Worm (Caenorhabditis elegans) whole organism, early embryonic: ENCODE data around the gene F11E6.11.

Experiments used
- aly-1 ChIP-seq: sonication (generic microtip); optimal IDR thresholded peaks from 2 replicates; lab custom pipeline; 2016; ENCODE audit warnings: missing genetic modification characterization, missing compliant biosample characterization
- ama-1 ChIP-seq: fragments of 150-350 bp; optimal IDR thresholded peaks from 2 replicates; lab custom pipeline; 2014
- ceh-36 ChIP-seq: sonication (generic microtip); optimal IDR thresholded peaks from 2 replicates; lab custom pipeline; 2016; ENCODE audit warnings: missing genetic modification characterization, inconsistent platforms, missing compliant biosample characterization
- pes-1 ChIP-seq: fragments of 200-800 bp; sonication (Bioruptor generic); IDR thresholded peaks from 2 replicates; pipeline ENCODE4 v1.3.6; 2022; ENCODE audit warnings: missing genetic modification reagents, missing genetic modification characterization, missing compliant biosample characterization
- scrt-1 ChIP-seq: fragments of 200-800 bp; sonication (Bioruptor generic); IDR thresholded peaks from 2 replicates; pipeline ENCODE4 v1.3.6; 2022; ENCODE audit warnings: missing genetic modification characterization, missing compliant biosample characterization
- sea-1 ChIP-seq: fragments of 200-800 bp; sonication (Bioruptor generic); conservative IDR thresholded peaks from 2 replicates; pipeline ENCODE4 v1.3.6; 2022; ENCODE audit warnings: missing genetic modification characterization, missing compliant biosample characterization

DNA sequence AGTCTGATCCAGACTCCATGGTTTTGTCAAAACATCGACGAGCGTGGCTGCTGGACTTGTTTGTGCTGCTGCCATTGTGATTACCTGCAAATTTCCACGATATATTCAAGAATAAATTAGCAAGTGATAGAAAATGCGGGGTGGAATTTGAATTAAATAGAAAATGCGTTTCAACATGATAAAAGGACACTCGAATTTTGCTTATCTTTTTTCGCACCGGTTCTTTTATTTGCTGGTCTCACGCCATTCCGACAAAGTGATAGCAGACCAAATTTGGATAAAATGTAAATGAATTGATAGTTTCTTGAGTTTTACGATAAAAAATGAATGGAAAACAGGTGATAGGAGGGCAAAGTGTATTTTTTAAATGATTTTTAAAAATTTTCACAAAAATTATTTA, 24.7 kb downstream of the F11E6.11 start, which contains the start of gene elo-2:
- TF ChIP-seq ama-1 (lab: Kevin White, UChicago) (no peak), aly-1 (tag; lab: Kevin White, UChicago) (no peak), scrt-1 (GFP tag; lab: Robert Waterston, UW) (no peak), sea-1 (no peak), ceh-36 (tag; lab: Kevin White, UChicago) (no peak), pes-1 (GFP tag; lab: Robert Waterston, UW) (no peak)
